Worm (Caenorhabditis elegans) whole organism, L1 larva: Measurements from ENCODE around the gene R09E10.8.
"Not testable (repeated sequence)": the region's sequence is repeated elsewhere in the genome, so short reads cannot be mapped to it uniquely, and the experiment has no call there.

Experiments
- ama-1 ChIP-seq: fragments of 150-350 bp; optimal IDR thresholded peaks from 2 replicates; lab custom pipeline; 2014
- ces-1 ChIP-seq: fragments of 150-350 bp; optimal IDR thresholded peaks from 2 replicates; lab custom pipeline; 2014; ENCODE audit warnings: missing biosample characterization, missing genetic modification reagents, missing genetic modification characterization
- efl-3 ChIP-seq: fragments of 200-800 bp; sonication (Bioruptor generic); optimal IDR thresholded peaks from 2 replicates; lab custom pipeline; 2018; ENCODE audit warnings: mild to moderate bottlenecking, missing genetic modification characterization, missing compliant biosample characterization
- elt-3 ChIP-seq, 6 experiments: fragments of 150-350 bp in 1 of 6; sonication (generic microtip); optimal IDR thresholded peaks; 2 replicates each; lab custom pipeline; 2017 to 2018; ENCODE audit warnings: missing biosample characterization in 6 of 6, missing genetic modification characterization in 6 of 6, inconsistent platforms in 1 of 6
- lin-39 ChIP-seq: fragments of 150-350 bp; optimal IDR thresholded peaks from 2 replicates; lab custom pipeline; 2014; ENCODE audit warnings: missing biosample characterization, missing genetic modification reagents, missing genetic modification characterization
- mep-1 ChIP-seq: fragments of 150-350 bp; optimal IDR thresholded peaks from 2 replicates; lab custom pipeline; 2014; ENCODE audit warnings: missing biosample characterization, missing genetic modification characterization
- nhr-12 ChIP-seq: sonication (generic microtip); optimal IDR thresholded peaks from 2 replicates; lab custom pipeline; 2017; ENCODE audit warnings: missing biosample characterization, missing genetic modification characterization
- pqm-1 ChIP-seq: sonication (generic microtip); optimal IDR thresholded peaks from 3 replicates; lab custom pipeline; 2017; ENCODE audit warnings: missing biosample characterization, missing genetic modification characterization
- sup-37 ChIP-seq: fragments of 200-800 bp; sonication (Bioruptor generic); optimal IDR thresholded peaks from 2 replicates; lab custom pipeline; 2018; ENCODE audit warnings: mild to moderate bottlenecking, missing genetic modification characterization, missing compliant biosample characterization
- unc-130 ChIP-seq: fragments of 150-350 bp; optimal IDR thresholded peaks from 2 replicates; lab custom pipeline; 2017; ENCODE audit warnings: missing biosample characterization, missing genetic modification characterization, inconsistent platforms
- ztf-11 ChIP-seq, 2 experiments: sonication (generic microtip); optimal IDR thresholded peaks; 2 replicates each; lab custom pipeline; 2016 to 2017; ENCODE audit warnings: missing genetic modification characterization in 2 of 2, missing biosample characterization in 1 of 2, missing compliant biosample characterization in 1 of 2

DNA sequence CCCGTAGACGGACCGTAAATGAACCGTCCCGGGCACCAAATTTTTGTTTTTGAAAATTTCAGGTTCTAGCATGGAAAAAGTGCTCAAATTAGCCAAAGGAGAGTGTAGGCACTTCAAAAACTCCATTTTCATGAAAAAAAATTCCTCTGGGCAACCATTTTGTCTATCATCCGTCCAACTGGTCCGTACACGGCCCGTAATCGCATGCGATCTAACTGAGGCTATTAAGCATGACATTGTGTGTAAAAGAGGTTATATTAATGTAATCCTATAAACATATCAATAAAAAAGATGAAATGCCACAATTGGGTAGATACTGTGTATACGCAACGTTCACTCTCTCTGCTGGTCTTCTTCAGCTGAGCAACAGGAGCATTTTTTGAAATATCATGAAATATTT, 12.4 kb upstream of the R09E10.8 start, which contains the start of gene R09E10.1:
- TF ChIP-seq pqm-1; nhr-12; lin-39; unc-130 (tag; lab: Kevin White, UChicago); mep-1; sup-37 (GFP tag; lab: Kevin White, UChicago); elt-3 (tag; optimal IDR thresholded peaks at IDR 0.05; lab: Kevin White, UChicago); ama-1 (lab: Kevin White, UChicago); ztf-11 (tag; optimal IDR thresholded peaks at IDR 0.05; lab: Kevin White, UChicago); efl-3; ces-1 (GFP tag; lab: Kevin White, UChicago): not testable (repeated sequence)
